Worm (Caenorhabditis elegans): ENCODE data around the gene fbxa-28.

- no peak for TF ChIP-seq nhr-77 (tag; optimal IDR thresholded peaks at IDR 0.05)
- no peak for TF ChIP-seq zag-1 (tag; optimal IDR thresholded peaks at IDR 0.05)
- no peak for TF ChIP-seq lin-39 (tag; optimal IDR thresholded peaks at IDR 0.05)
- TF ChIP-seq unc-39 (tag; optimal IDR thresholded peaks at IDR 0.05), result no peak
- no peak for TF ChIP-seq unc-55 (GFP tag; optimal IDR thresholded peaks at IDR 0.05)
- no peak for TF ChIP-seq skn-1 (tag; optimal IDR thresholded peaks at IDR 0.05)
- TF ChIP-seq nhr-237 (tag; optimal IDR thresholded peaks at IDR 0.05), result no peak
- TF ChIP-seq nhr-25 (tag; optimal IDR thresholded peaks at IDR 0.05), result no peak
- no peak for TF ChIP-seq ztf-11 (tag; optimal IDR thresholded peaks at IDR 0.05)
- no peak for TF ChIP-seq unc-62 (GFP tag; optimal IDR thresholded peaks at IDR 0.05)
- no peak for TF ChIP-seq nhr-10 (tag; optimal IDR thresholded peaks at IDR 0.05)
- no peak for TF ChIP-seq peb-1 (tag; optimal IDR thresholded peaks at IDR 0.05)
- no peak for TF ChIP-seq lsy-2 (tag; optimal IDR thresholded peaks at IDR 0.05)
- no peak for TF ChIP-seq gmeb-1 (tag; optimal IDR thresholded peaks at IDR 0.05)
Measured at ce11 chrIII:1297604-1298003, at the start of gene fbxa-28.
